Comparison of ENCODE assay signal across 1 fruit fly cellular context in the genomic region with DNA sequence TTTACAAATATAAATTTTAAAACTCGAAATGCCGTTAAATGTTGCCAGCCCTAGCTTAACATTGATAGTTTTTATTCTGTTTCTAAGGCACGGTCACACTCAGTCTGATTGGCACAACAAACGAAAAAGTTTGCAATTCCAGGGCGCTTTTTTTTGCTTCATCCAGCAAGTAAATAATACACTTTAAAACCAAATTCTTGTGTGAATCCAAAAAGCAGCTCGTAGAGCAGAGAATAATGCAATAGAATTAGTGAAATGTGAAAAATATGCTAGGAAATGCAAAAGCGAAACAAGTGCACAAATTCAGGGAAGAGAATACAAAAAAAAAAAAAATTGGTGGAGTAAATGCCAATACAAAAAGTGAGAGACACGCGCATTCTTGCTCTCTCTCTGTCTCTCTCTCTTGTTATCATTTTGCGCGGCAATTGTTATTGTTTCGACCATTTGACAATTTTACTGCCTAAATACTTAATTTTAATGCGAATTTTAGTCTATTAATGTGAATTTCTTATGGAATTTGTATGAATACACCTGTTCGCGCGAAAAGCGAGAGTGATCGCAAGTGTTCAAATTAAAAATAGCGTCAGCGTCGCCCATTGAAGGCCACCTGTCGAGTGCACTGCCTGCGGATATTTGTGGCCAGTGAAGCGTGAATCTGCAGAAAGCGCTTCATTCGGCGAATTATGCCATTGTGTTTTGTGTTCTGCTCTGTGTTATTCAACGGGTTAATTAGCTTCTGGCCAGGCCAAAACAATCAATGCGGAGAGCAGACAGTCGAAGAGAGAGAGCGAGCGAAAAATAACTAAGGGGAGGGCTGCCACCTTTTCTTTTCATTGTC.
TF ChIP-seq lines count a peak whose summit lies in the region.

A gene (plus strand): TSS at position 100 of the 838 bp plus-strand sequence.

TF ChIP-seq in whole organism, embryonic, 481 proteins besides CTCF, POLR2A, EP300 and RAD21 (continued from another document):
- TF ChIP-seq sob (GFP tag; IDR thresholded peaks at IDR 0.05; lab: Robert Waterston, UW) (peak; percentile 17; the same call in 1 of the 2 replicates), CG10267 (tag; optimal IDR thresholded peaks at IDR 0.05; lab: Kevin White, UChicago) (peak; percentile 38), CG4707 (GFP tag; optimal IDR thresholded peaks at IDR 0.05; lab: Kevin White, UChicago) (no peak), CG8944 (GFP tag; optimal IDR thresholded peaks at IDR 0.05; lab: Kevin White, UChicago) (no peak), nerfin-1 (tag; optimal IDR thresholded peaks at IDR 0.05; lab: Kevin White, UChicago) (peak; percentile 95), unpg (GFP tag; optimal IDR thresholded peaks at IDR 0.05; lab: Kevin White, UChicago) (peak; percentile 7), HLH54F (GFP tag; optimal IDR thresholded peaks at IDR 0.05; lab: Kevin White, UChicago) (no peak), CG15696 (tag; optimal IDR thresholded peaks at IDR 0.05; lab: Kevin White, UChicago) (no peak), Eip74EF (GFP tag; optimal IDR thresholded peaks at IDR 0.05; lab: Kevin White, UChicago) (no peak), Dp (GFP tag; optimal IDR thresholded peaks at IDR 0.05; lab: Kevin White, UChicago) (peak; percentile 60), CG18619 (GFP tag; optimal IDR thresholded peaks at IDR 0.05; lab: Kevin White, UChicago) (no peak), Ptx1 (GFP tag; IDR thresholded peaks at IDR 0.05; lab: Robert Waterston, UW) (no peak), CG32772 (GFP tag; IDR thresholded peaks at IDR 0.05; lab: Robert Waterston, UW) (peak; percentile 53; the same call in 1 of the 2 replicates), CG2199 (GFP tag; IDR thresholded peaks at IDR 0.05; lab: Robert Waterston, UW) (0 out of 3 replicates have a peak, but pooled peaks have one; percentile 46), scrt (GFP tag; optimal IDR thresholded peaks at IDR 0.05; lab: Kevin White, UChicago) (peak; percentile 28), CG15514 (GFP tag; optimal IDR thresholded peaks at IDR 0.05; lab: Kevin White, UChicago) (no peak), CG30431 (GFP tag; optimal IDR thresholded peaks at IDR 0.05; lab: Kevin White, UChicago) (no peak), knrl (GFP tag; IDR thresholded peaks at IDR 0.05; lab: Robert Waterston, UW; ENCODE audit: partially characterized antibody) (no peak), lbe (GFP tag; optimal IDR thresholded peaks at IDR 0.05; lab: Kevin White, UChicago) (peak; percentile 49), chinmo (GFP tag; IDR thresholded peaks at IDR 0.05; lab: Robert Waterston, UW; ENCODE audit: partially characterized antibody) (peak; percentile 63; the same call in 2 of the 4 replicates), B-H2 (GFP tag; optimal IDR thresholded peaks at IDR 0.05; lab: Kevin White, UChicago) (peak; percentile 40), CG7839 (tag; optimal IDR thresholded peaks at IDR 0.05; lab: Kevin White, UChicago) (peak; percentile 27), CG9797 (GFP tag; optimal IDR thresholded peaks at IDR 0.05; lab: Kevin White, UChicago) (peak; percentile 48), HHEX (GFP tag; optimal IDR thresholded peaks at IDR 0.05; lab: Kevin White, UChicago) (no peak), CG8089 (GFP tag; optimal IDR thresholded peaks at IDR 0.05; lab: Kevin White, UChicago) (no peak), Pdp1 (GFP tag; optimal IDR thresholded peaks at IDR 0.05; lab: Kevin White, UChicago) (peak in 1 of 2 experiments; percentile 95), Spps (tag; optimal IDR thresholded peaks at IDR 0.05; lab: Kevin White, UChicago) (no peak), Med (GFP tag; lab: Kevin White, UChicago) (peak; percentile 38), stc (GFP tag; IDR thresholded peaks at IDR 0.05; lab: Robert Waterston, UW) (no peak), CG4854 (GFP tag; optimal IDR thresholded peaks at IDR 0.05; lab: Kevin White, UChicago) (no peak), lab (GFP tag; optimal IDR thresholded peaks at IDR 0.05; lab: Kevin White, UChicago) (no peak), Vsx1 (GFP tag; optimal IDR thresholded peaks at IDR 0.05; lab: Kevin White, UChicago) (peak; percentile 93), sug (tag; optimal IDR thresholded peaks at IDR 0.05; lab: Kevin White, UChicago) (peak; percentile 19), kah (GFP tag; optimal IDR thresholded peaks at IDR 0.05; lab: Kevin White, UChicago) (peak; percentile 96), ewg (GFP tag; optimal IDR thresholded peaks at IDR 0.05; lab: Kevin White, UChicago) (peak; percentile 19), Dll (GFP tag; IDR thresholded peaks at IDR 0.05; lab: Robert Waterston, UW; ENCODE audit: partially characterized antibody) (peak; percentile 30; the same call in 1 of the 4 replicates), CG8924 (tag; optimal IDR thresholded peaks at IDR 0.05; lab: Kevin White, UChicago) (peak; percentile 14), CG12299 (tag; optimal IDR thresholded peaks at IDR 0.05; lab: Kevin White, UChicago) (peak; percentile 14), psq (GFP tag; optimal IDR thresholded peaks at IDR 0.05; lab: Kevin White, UChicago) (no peak), Dek (tag; optimal IDR thresholded peaks at IDR 0.05; lab: Kevin White, UChicago) (peak; percentile 14), trem (tag; optimal IDR thresholded peaks at IDR 0.05; lab: Kevin White, UChicago) (peak; percentile 43), CG12391 (tag; optimal IDR thresholded peaks at IDR 0.05; lab: Kevin White, UChicago) (peak; percentile 28), Xbp1 (GFP tag; optimal IDR thresholded peaks at IDR 0.05; lab: Kevin White, UChicago) (no peak), CG13424 (tag; optimal IDR thresholded peaks at IDR 0.05; lab: Kevin White, UChicago) (peak; percentile 3), bsh (GFP tag; optimal IDR thresholded peaks at IDR 0.05; lab: Kevin White, UChicago) (peak in 1 of 2 experiments; percentile 44), pan (optimal IDR thresholded peaks at IDR 0.05; lab: Kevin White, UChicago) (no peak), pan (GFP tag; optimal IDR thresholded peaks at IDR 0.05 in 1 of 2, IDR thresholded peaks at IDR 0.05 in 1 of 2) (no peak), CG18011 (GFP tag; optimal IDR thresholded peaks at IDR 0.05; lab: Kevin White, UChicago) (no peak), CG2120 (GFP tag; optimal IDR thresholded peaks at IDR 0.05; lab: Kevin White, UChicago) (no peak), insv (GFP tag; optimal IDR thresholded peaks at IDR 0.05; lab: Kevin White, UChicago) (peak in 1 of 2 experiments; percentile 92), sqz (GFP tag; optimal IDR thresholded peaks at IDR 0.05; lab: Kevin White, UChicago) (peak; percentile 99), CG12659 (GFP tag; optimal IDR thresholded peaks at IDR 0.05; lab: Kevin White, UChicago) (peak; percentile 52), Ets97D (GFP tag; optimal IDR thresholded peaks at IDR 0.05; lab: Kevin White, UChicago) (peak; percentile 56), CG31388 (GFP tag; optimal IDR thresholded peaks at IDR 0.05; lab: Kevin White, UChicago) (no peak), MESR4 (GFP tag; optimal IDR thresholded peaks at IDR 0.05; lab: Kevin White, UChicago) (peak; percentile 8), yki (optimal IDR thresholded peaks at IDR 0.05; lab: Kevin White, UChicago) (peak; percentile 8), tup (GFP tag; optimal IDR thresholded peaks at IDR 0.05; lab: Kevin White, UChicago) (no peak), Rfx (GFP tag; IDR thresholded peaks at IDR 0.05; lab: Robert Waterston, UW) (0 out of 2 replicates have a peak, but pooled peaks have one; percentile 19), sens-2 (GFP tag; IDR thresholded peaks at IDR 0.05; lab: Robert Waterston, UW) (no peak), Bgb (GFP tag; IDR thresholded peaks at IDR 0.05; lab: Robert Waterston, UW; ENCODE audit: partially characterized antibody) (0 out of 2 replicates have a peak, but pooled peaks have one; percentile 17), sens (GFP tag; lab: Kevin White, UChicago) (peak; percentile 25), lov (optimal IDR thresholded peaks at IDR 0.05; lab: Kevin White, UChicago) (no peak), lov (GFP tag; IDR thresholded peaks at IDR 0.05; lab: Robert Waterston, UW) (no peak), Hmr (GFP tag; optimal IDR thresholded peaks at IDR 0.05; lab: Kevin White, UChicago) (no peak), CG17829 (tag; optimal IDR thresholded peaks at IDR 0.05; lab: Kevin White, UChicago) (peak; percentile 6), CG18262 (tag; optimal IDR thresholded peaks at IDR 0.05; lab: Kevin White, UChicago) (no peak), Atf-2 (GFP tag; optimal IDR thresholded peaks at IDR 0.05; lab: Kevin White, UChicago) (no peak), CG7928 (GFP tag; optimal IDR thresholded peaks at IDR 0.05; lab: Kevin White, UChicago) (peak; percentile 86), Nf-YC (tag; optimal IDR thresholded peaks at IDR 0.05; lab: Kevin White, UChicago) (peak; percentile 46), CG8290 (GFP tag; optimal IDR thresholded peaks at IDR 0.05; lab: Kevin White, UChicago) (no peak), CG8290 (tag; optimal IDR thresholded peaks at IDR 0.05; lab: Kevin White, UChicago) (peak in 1 of 2 experiments; percentile 4), Hr51 (GFP tag; optimal IDR thresholded peaks at IDR 0.05; lab: Kevin White, UChicago) (peak in 1 of 2 experiments; percentile 6), gem (tag; optimal IDR thresholded peaks at IDR 0.05; lab: Kevin White, UChicago) (peak; percentile 30), CG10147 (GFP tag; optimal IDR thresholded peaks at IDR 0.05; lab: Kevin White, UChicago) (peak; percentile 8), sd (tag; optimal IDR thresholded peaks at IDR 0.05; lab: Kevin White, UChicago) (peak; percentile 94), BEAF-32 (GFP tag; optimal IDR thresholded peaks at IDR 0.05; lab: Kevin White, UChicago) (peak; percentile 16)
